Fruit fly (Drosophila melanogaster): Measurements from ENCODE around the gene ValRS-m.

The ValRS-m gene

DNA sequence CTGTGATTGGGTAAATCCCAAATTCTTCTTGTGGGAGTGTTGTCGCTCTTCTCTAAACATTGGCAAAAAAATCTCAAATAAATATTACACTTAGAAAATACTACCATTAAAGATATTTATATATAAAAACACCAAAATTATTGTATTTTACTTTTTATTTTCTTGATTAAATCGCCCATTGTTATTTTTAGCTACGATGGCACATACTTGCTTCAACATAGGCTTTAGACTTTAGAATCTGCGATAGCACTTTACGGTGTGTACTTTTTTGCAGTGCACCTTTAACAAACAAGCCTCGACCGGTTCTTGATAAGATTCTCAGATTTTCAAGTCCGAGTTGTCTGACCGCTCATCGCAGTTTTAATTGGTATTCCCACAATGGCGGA is 9.9 kb downstream of the ValRS-m start, which contains the start of gene GNBP3 (continued):
- peak; percentile 42; the same call in 1 of the 2 replicates for TF ChIP-seq Rx (GFP tag; IDR thresholded peaks at IDR 0.05)
- TF ChIP-seq Dp (GFP tag; optimal IDR thresholded peaks at IDR 0.05): no peak
- TF ChIP-seq CG8359 (GFP tag; optimal IDR thresholded peaks at IDR 0.05; ENCODE audit: borderline replicate concordance): no peak
- TF ChIP-seq zfh2 (GFP tag; optimal IDR thresholded peaks at IDR 0.05): peak; percentile 19
- TF ChIP-seq sima (GFP tag; optimal IDR thresholded peaks at IDR 0.05): no peak
- TF ChIP-seq psq (GFP tag; optimal IDR thresholded peaks at IDR 0.05): no peak
- TF ChIP-seq Taf1 (GFP tag; IDR thresholded peaks at IDR 0.05): no peak
- no peak for TF ChIP-seq seq (GFP tag; IDR thresholded peaks at IDR 0.05)
- TF ChIP-seq pros (GFP tag; optimal IDR thresholded peaks at IDR 0.05): no peak
- peak; percentile 11 for TF ChIP-seq Sry-β (GFP tag; optimal IDR thresholded peaks at IDR 0.05)
- TF ChIP-seq Spps (tag; optimal IDR thresholded peaks at IDR 0.05): peak; percentile 71
- no peak for TF ChIP-seq Trl (optimal IDR thresholded peaks at IDR 0.05)
- peak; percentile 30 for TF ChIP-seq Trl (GFP tag; optimal IDR thresholded peaks at IDR 0.05)
- TF ChIP-seq klu (GFP tag; IDR thresholded peaks at IDR 0.05): peak; percentile 36; the same call in 1 of the 2 replicates
- no peak for TF ChIP-seq grn (GFP tag; optimal IDR thresholded peaks at IDR 0.05)
- peak; percentile 39 for TF ChIP-seq al (GFP tag; IDR thresholded peaks at IDR 0.05)
- TF ChIP-seq crp (GFP tag; optimal IDR thresholded peaks at IDR 0.05): no peak
- peak; percentile 52 for TF ChIP-seq sens (GFP tag)
- no peak for TF ChIP-seq CG11456 (GFP tag; IDR thresholded peaks at IDR 0.05)
- peak; percentile 55 for TF ChIP-seq mam (GFP tag; optimal IDR thresholded peaks at IDR 0.05)
- peak; percentile 17; the same call in 1 of the 2 replicates for TF ChIP-seq MBD-R2 (GFP tag; IDR thresholded peaks at IDR 0.05)
- TF ChIP-seq CG9727 (GFP tag; optimal IDR thresholded peaks at IDR 0.05): peak; percentile 92
- TF ChIP-seq CG31365 (tag; optimal IDR thresholded peaks at IDR 0.05): peak; percentile 19
- peak; percentile 63 for TF ChIP-seq CG8290 (GFP tag; optimal IDR thresholded peaks at IDR 0.05)
- no peak for TF ChIP-seq CG8290 (tag; optimal IDR thresholded peaks at IDR 0.05)
- peak; percentile 56 for TF ChIP-seq CG10543 (GFP tag; optimal IDR thresholded peaks at IDR 0.05)
- peak; percentile 69 for TF ChIP-seq CG2120 (GFP tag; optimal IDR thresholded peaks at IDR 0.05)
- no peak for TF ChIP-seq oc (tag; optimal IDR thresholded peaks at IDR 0.05)
- no peak for TF ChIP-seq Six4 (GFP tag; optimal IDR thresholded peaks at IDR 0.05)
- TF ChIP-seq dysf (GFP tag; IDR thresholded peaks at IDR 0.05): peak; percentile 68
- TF ChIP-seq onecut (GFP tag; IDR thresholded peaks at IDR 0.05): peak; percentile 78
- TF ChIP-seq Sox102F (GFP tag; optimal IDR thresholded peaks at IDR 0.05): peak; percentile 25
- TF ChIP-seq CG1024 (GFP tag; IDR thresholded peaks at IDR 0.05): 0 out of 2 replicates have a peak, but pooled peaks have one; percentile 25
- peak; percentile 59 for TF ChIP-seq CG17829 (tag; optimal IDR thresholded peaks at IDR 0.05)
- TF ChIP-seq sna (GFP tag; IDR thresholded peaks at IDR 0.05; ENCODE audit: partially characterized antibody): no peak
- peak; percentile 66 for TF ChIP-seq slbo (GFP tag; IDR thresholded peaks at IDR 0.05)
- TF ChIP-seq CG5953 (GFP tag; IDR thresholded peaks at IDR 0.05): no peak
- peak; percentile 53; the same call in 1 of the 2 replicates for TF ChIP-seq Atf6 (GFP tag; IDR thresholded peaks at IDR 0.05)
- peak; percentile 57; the same call in 1 of the 2 replicates for TF ChIP-seq CG14014 (GFP tag; IDR thresholded peaks at IDR 0.05)
- no peak for TF ChIP-seq CG15479 (GFP tag; optimal IDR thresholded peaks at IDR 0.05)
- TF ChIP-seq CG5180 (GFP tag; optimal IDR thresholded peaks at IDR 0.05): no peak
- TF ChIP-seq B-H1 (GFP tag; IDR thresholded peaks at IDR 0.05): no peak; the same call in 2 of the 3 replicates
- TF ChIP-seq chn (GFP tag; optimal IDR thresholded peaks at IDR 0.05): no peak
- TF ChIP-seq CG13296 (GFP tag; optimal IDR thresholded peaks at IDR 0.05): no peak
- TF ChIP-seq tap (tag; optimal IDR thresholded peaks at IDR 0.05): peak; percentile 67
- 0 out of 3 replicates have a peak, but pooled peaks have one; percentile 15 for TF ChIP-seq ken (GFP tag; IDR thresholded peaks at IDR 0.05)
- no peak for TF ChIP-seq Lpt (GFP tag; optimal IDR thresholded peaks at IDR 0.05)
- TF ChIP-seq CG13424 (tag; optimal IDR thresholded peaks at IDR 0.05): peak; percentile 53
- peak; percentile 69 for TF ChIP-seq CG5245 (GFP tag; optimal IDR thresholded peaks at IDR 0.05)
- TF ChIP-seq wor (GFP tag; IDR thresholded peaks at IDR 0.05): no peak
- no peak for TF ChIP-seq Dll (GFP tag; IDR thresholded peaks at IDR 0.05; ENCODE audit: partially characterized antibody)
- TF ChIP-seq bcd (GFP tag; optimal IDR thresholded peaks at IDR 0.05): peak; percentile 67

All from whole organism, embryonic.